Worm (Caenorhabditis elegans) whole organism, L4 larva: ENCODE measurements around the gene pud-1.2.

Experiments used
- F49E8.2 ChIP-seq: sonication (generic microtip); optimal IDR thresholded peaks from 2 replicates; lab custom pipeline; 2016; ENCODE audit warnings: missing compliant biosample characterization, mild to moderate bottlenecking, missing genetic modification characterization, borderline replicate concordance
- daf-12 ChIP-seq: fragments of 150-350 bp; optimal IDR thresholded peaks from 2 replicates; lab custom pipeline; 2014; ENCODE audit warnings: missing biosample characterization, missing genetic modification reagents, missing genetic modification characterization
- lin-13 ChIP-seq: fragments of 150-350 bp; optimal IDR thresholded peaks from 2 replicates; lab custom pipeline; 2014; ENCODE audit warnings: missing biosample characterization, missing genetic modification reagents, missing genetic modification characterization
- lin-29 ChIP-seq: fragments of 200-800 bp; sonication (Bioruptor generic); IDR thresholded peaks from 2 replicates; pipeline ENCODE4 v1.3.6; 2022; ENCODE audit warnings: missing genetic modification reagents, missing genetic modification characterization, missing compliant biosample characterization
- lin-39 ChIP-seq: fragments of 150-350 bp; optimal IDR thresholded peaks from 2 replicates; lab custom pipeline; 2014; ENCODE audit warnings: missing biosample characterization, missing genetic modification reagents, missing genetic modification characterization
- nhr-11 ChIP-seq: fragments of 150-350 bp; optimal IDR thresholded peaks from 2 replicates; lab custom pipeline; 2014; ENCODE audit warnings: missing biosample characterization, missing genetic modification characterization
- nhr-237 ChIP-seq: sonication (generic microtip); optimal IDR thresholded peaks from 2 replicates; lab custom pipeline; 2017; ENCODE audit warnings: missing biosample characterization, missing genetic modification characterization
- php-3 ChIP-seq: fragments of 200-800 bp; sonication (Bioruptor generic); IDR thresholded peaks from 2 replicates; pipeline ENCODE4 v1.3.6; 2022; ENCODE audit warnings: missing genetic modification reagents, missing genetic modification characterization, missing compliant biosample characterization

ce11 chrV:2281499-2281898 lies 40.9 kb downstream of the pud-1.2 start, which contains the start of gene nhr-228:
- no peak for TF ChIP-seq lin-13 (GFP tag; lab: Kevin White, UChicago)
- no peak for TF ChIP-seq nhr-11 (tag; lab: Kevin White, UChicago)
- no peak for TF ChIP-seq lin-29 (GFP tag; lab: Robert Waterston, UW)
- no peak for TF ChIP-seq daf-12 (tag; lab: Kevin White, UChicago)
- no peak for TF ChIP-seq lin-39 (tag; lab: Kevin White, UChicago)
- TF ChIP-seq F49E8.2 (tag; lab: Kevin White, UChicago): no peak
- TF ChIP-seq php-3 (GFP tag; lab: Robert Waterston, UW): no peak
- TF ChIP-seq nhr-237: no peak
